Worm (Caenorhabditis elegans) whole organism, L1 larva: ENCODE data around the gene C14A4.12.

Experiments used
- C04F5.9 ChIP-seq: sonication (generic microtip); optimal IDR thresholded peaks from 2 replicates; lab custom pipeline; 2016; ENCODE audit warnings: missing genetic modification characterization, missing compliant biosample characterization
- F16B12.6 ChIP-seq: fragments of 150-350 bp; optimal IDR thresholded peaks from 2 replicates; lab custom pipeline; 2014; ENCODE audit warnings: missing biosample characterization, missing genetic modification characterization
- ces-1 ChIP-seq: fragments of 150-350 bp; optimal IDR thresholded peaks from 2 replicates; lab custom pipeline; 2014; ENCODE audit warnings: missing biosample characterization, missing genetic modification reagents, missing genetic modification characterization
- jun-1 ChIP-seq: fragments of 150-350 bp; optimal IDR thresholded peaks from 2 replicates; lab custom pipeline; 2014; ENCODE audit warnings: missing biosample characterization, missing genetic modification reagents, missing genetic modification characterization
- mep-1 ChIP-seq: fragments of 150-350 bp; optimal IDR thresholded peaks from 2 replicates; lab custom pipeline; 2014; ENCODE audit warnings: missing biosample characterization, missing genetic modification characterization
- nhr-237 ChIP-seq: fragments of 150-350 bp; optimal IDR thresholded peaks from 2 replicates; lab custom pipeline; 2014; ENCODE audit warnings: missing biosample characterization, missing genetic modification characterization
- nhr-76 ChIP-seq: sonication (generic microtip); optimal IDR thresholded peaks from 2 replicates; lab custom pipeline; 2017; ENCODE audit warnings: missing biosample characterization, missing genetic modification characterization
- pag-3 ChIP-seq: sonication (generic microtip); optimal IDR thresholded peaks from 2 replicates; lab custom pipeline; 2017; ENCODE audit warnings: missing genetic modification characterization, mild to moderate bottlenecking, missing compliant biosample characterization, antibody characterized with exemption, borderline replicate concordance; ENCODE audit not compliant: insufficient read depth

DNA sequence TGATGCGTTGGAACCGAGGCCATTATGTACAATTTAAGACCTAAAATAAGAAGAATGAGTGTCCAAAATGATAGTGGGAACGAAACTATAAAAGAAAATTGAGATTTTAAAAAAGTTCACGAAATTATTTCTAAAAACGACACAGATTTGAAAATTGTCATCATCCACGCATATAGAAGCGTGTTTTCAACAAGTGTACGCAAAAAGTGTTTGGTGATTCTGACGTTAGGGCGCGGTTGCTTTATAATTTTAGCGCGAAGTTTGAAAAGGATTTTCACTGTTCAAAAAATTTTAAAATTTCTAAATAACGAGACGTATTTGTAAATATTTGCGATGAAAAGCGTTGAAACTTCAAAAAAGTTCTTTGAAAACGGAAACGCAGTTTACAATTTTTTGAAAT lies 49.5 kb upstream of the C14A4.12 start, which contains the start of gene cdc-48.1:
- TF ChIP-seq mep-1 (tag; lab: Kevin White, UChicago) (peak; percentile 100), C04F5.9 (tag; lab: Kevin White, UChicago) (peak; percentile 98), pag-3 (tag; lab: Kevin White, UChicago) (peak; percentile 91), nhr-76 (tag; lab: Kevin White, UChicago) (peak; percentile 88), F16B12.6 (tag; lab: Kevin White, UChicago) (peak; percentile 81), jun-1 (tag; lab: Kevin White, UChicago) (peak; percentile 99), ces-1 (GFP tag; lab: Kevin White, UChicago) (peak; percentile 97), nhr-237 (tag; lab: Kevin White, UChicago) (peak; percentile 100)
